Worm (Caenorhabditis elegans) whole organism, L2 larva: Measurements from ENCODE around the gene fipr-27.

Source experiments
- blmp-1 ChIP-seq: sonication (generic microtip); optimal IDR thresholded peaks from 2 replicates; lab custom pipeline; 2017; ENCODE audit warnings: missing genetic modification characterization, mild to moderate bottlenecking, missing compliant biosample characterization, antibody characterized with exemption, moderate library complexity; ENCODE audit not compliant: insufficient read depth
- gmeb-1 ChIP-seq: fragments of 150-350 bp; optimal IDR thresholded peaks from 2 replicates; lab custom pipeline; 2014; ENCODE audit warnings: missing biosample characterization, missing genetic modification characterization
- mdl-1 ChIP-seq, 2 experiments: fragments of 150-350 bp in 1 of 2; sonication (generic microtip) in 1 of 2; optimal IDR thresholded peaks; 2 replicates each; lab custom pipeline; 2017; ENCODE audit warnings: missing biosample characterization in 2 of 2, missing genetic modification characterization in 2 of 2
- nhr-12 ChIP-seq: fragments of 150-350 bp; optimal IDR thresholded peaks from 2 replicates; lab custom pipeline; 2014; ENCODE audit warnings: missing biosample characterization, missing genetic modification characterization
- nhr-25 ChIP-seq: fragments of 150-350 bp; sonication (generic microtip); optimal IDR thresholded peaks from 3 replicates; lab custom pipeline; 2014; ENCODE audit warnings: missing biosample characterization, missing genetic modification characterization
- unc-62 ChIP-seq: fragments of 150-350 bp; optimal IDR thresholded peaks from 2 replicates; lab custom pipeline; 2014; ENCODE audit warnings: missing biosample characterization, missing genetic modification reagents, missing genetic modification characterization

- TF ChIP-seq mdl-1 (tag; optimal IDR thresholded peaks at IDR 0.05; lab: Kevin White, UChicago) (no peak), blmp-1 (tag; lab: Kevin White, UChicago) (no peak), nhr-12 (tag; lab: Kevin White, UChicago) (no peak), unc-62 (no peak), nhr-25 (tag; lab: Kevin White, UChicago) (no peak), gmeb-1 (no peak)
Observed at ce11 chrIV:16657488-16657982, 26.8 kb downstream of the fipr-27 start.
